Worm (Caenorhabditis elegans) whole organism, L2 larva: ENCODE results near the gene lim-6.

Experiments
- ceh-16 ChIP-seq: fragments of 150-350 bp; optimal IDR thresholded peaks from 2 replicates; lab custom pipeline; 2014; ENCODE audit warnings: missing biosample characterization, missing genetic modification characterization
- egl-27 ChIP-seq: sonication (generic microtip); optimal IDR thresholded peaks from 3 replicates; lab custom pipeline; 2017; ENCODE audit warnings: missing biosample characterization, missing genetic modification reagents, missing genetic modification characterization
- lin-13 ChIP-seq: fragments of 150-350 bp; optimal IDR thresholded peaks from 2 replicates; lab custom pipeline; 2014; ENCODE audit warnings: missing biosample characterization, missing genetic modification reagents, missing genetic modification characterization
- lsy-2 ChIP-seq, 2 experiments: fragments of 150-350 bp in 1 of 2; sonication (generic microtip) in 1 of 2; optimal IDR thresholded peaks; 2 replicates each; lab custom pipeline; 2014 to 2017; ENCODE audit warnings: missing biosample characterization in 2 of 2, missing genetic modification characterization in 2 of 2
- nhr-12 ChIP-seq: fragments of 150-350 bp; optimal IDR thresholded peaks from 2 replicates; lab custom pipeline; 2014; ENCODE audit warnings: missing biosample characterization, missing genetic modification characterization
- nhr-25 ChIP-seq: fragments of 150-350 bp; sonication (generic microtip); optimal IDR thresholded peaks from 3 replicates; lab custom pipeline; 2014; ENCODE audit warnings: missing biosample characterization, missing genetic modification characterization
- nhr-77 ChIP-seq: fragments of 150-350 bp; optimal IDR thresholded peaks from 2 replicates; lab custom pipeline; 2014; ENCODE audit warnings: missing biosample characterization, missing genetic modification characterization
- skn-1 ChIP-seq: sonication (generic microtip); optimal IDR thresholded peaks from 2 replicates; lab custom pipeline; 2017; ENCODE audit warnings: missing biosample characterization, missing genetic modification characterization

DNA sequence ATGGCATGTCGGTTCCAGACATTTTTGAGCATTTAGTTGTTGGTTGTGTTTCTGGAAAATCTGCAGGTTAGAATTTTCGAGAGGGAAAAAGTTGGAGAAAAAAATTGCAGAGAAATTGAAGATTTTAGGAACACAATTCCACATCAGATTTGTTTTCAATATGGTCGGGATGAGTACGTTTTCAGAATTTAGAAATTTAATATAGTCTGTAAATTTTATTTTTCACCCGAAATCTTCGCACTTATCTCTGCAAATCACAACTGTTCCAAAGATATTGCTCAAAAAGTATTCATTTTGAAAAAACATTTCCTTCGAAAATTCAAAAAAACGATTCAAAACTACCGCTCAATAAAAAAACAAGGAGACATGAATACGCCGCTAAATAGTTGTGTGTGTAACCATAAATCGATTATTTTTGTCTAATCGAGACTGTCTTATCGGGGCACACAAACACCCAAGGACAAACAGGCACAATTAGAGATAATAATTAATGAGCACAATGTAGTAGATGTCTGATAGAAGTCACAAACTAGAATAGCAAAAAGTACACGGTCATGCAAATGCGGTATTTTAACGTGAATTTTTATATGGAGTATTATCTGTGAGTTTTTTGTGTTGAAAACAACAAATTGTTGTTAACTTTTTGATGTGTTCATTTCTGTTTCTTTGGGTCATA is 26.0 kb upstream of the lim-6 start, which contains the start of gene vpat-1:
- TF ChIP-seq lsy-2 (tag; optimal IDR thresholded peaks at IDR 0.05; lab: Kevin White, UChicago) (no peak), nhr-12 (no peak), lin-13 (GFP tag; lab: Kevin White, UChicago) (no peak), egl-27 (tag; lab: Kevin White, UChicago) (no peak), skn-1 (tag; lab: Kevin White, UChicago) (no peak), nhr-25 (tag; lab: Kevin White, UChicago) (no peak), ceh-16 (tag; lab: Kevin White, UChicago) (no peak), nhr-77 (tag; lab: Kevin White, UChicago) (no peak)
